Worm (Caenorhabditis elegans): ENCODE results near the gene srbc-5.

Gene srbc-5

DNA sequence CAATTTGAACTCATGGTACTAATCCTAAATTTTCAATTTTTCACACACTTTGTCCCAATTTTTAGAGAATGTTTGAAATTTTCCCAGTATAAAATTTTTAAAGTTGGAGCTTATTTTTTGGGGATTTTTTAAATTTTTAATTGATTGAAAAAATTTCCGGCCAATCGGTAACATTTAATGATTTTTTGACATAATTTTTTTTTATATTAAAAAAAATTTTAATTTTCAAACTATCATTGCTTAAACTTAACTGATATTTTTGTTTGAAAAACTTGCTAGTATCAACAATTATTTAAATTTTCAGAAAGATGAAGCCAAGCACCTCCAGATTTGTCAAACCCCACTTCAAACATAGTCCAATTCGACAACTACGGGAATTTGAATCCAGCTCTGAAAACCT, 2.9 kb upstream of the srbc-5 start, which contains the start of gene T28A11.22:
Gene T28A11.22, plus strand, starts transcription at position 301 of the 400 bp plus-strand sequence.
- TF ChIP-seq dao-5 (tag; optimal IDR thresholded peaks at IDR 0.05) (no peak), him-1 (tag; optimal IDR thresholded peaks at IDR 0.05) (no peak), W03F9.2 (tag; optimal IDR thresholded peaks at IDR 0.05) (no peak)

- no peak for TF ChIP-seq W03F9.2 (tag; optimal IDR thresholded peaks at IDR 0.05)
- TF ChIP-seq dao-5 (tag; optimal IDR thresholded peaks at IDR 0.05): no peak
- no peak for TF ChIP-seq him-1 (tag; optimal IDR thresholded peaks at IDR 0.05)
These were observed 980 bp upstream of the srbc-5 start, which contains the start of gene T28A11.16 for ce11 chrV:3259168-3259622. TSS of gene T28A11.16 (minus strand) at chrV:3259218.

DNA sequence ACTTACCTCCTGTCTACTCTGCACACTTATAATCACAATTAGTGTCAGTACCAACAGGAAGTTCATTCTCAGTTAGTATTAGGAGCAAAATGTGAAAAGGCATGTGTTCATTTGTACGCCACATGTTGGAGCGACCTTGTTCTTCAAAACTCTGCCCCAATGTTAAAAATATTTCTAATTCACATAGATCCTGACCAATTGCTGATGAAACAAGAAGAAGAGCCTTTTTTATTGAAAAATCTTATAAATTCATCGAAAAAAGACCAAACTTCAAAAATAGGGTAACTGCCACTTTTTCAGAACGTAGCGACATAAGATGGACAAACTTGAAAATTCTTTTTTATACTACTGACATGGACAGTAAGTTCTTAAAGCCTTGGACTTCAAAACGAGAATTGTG, 6.0 kb downstream of the srbc-5 start, which contains the start of gene T28A11.17:
Gene T28A11.17, minus strand, starts transcription at position 101 of the 400 bp plus-strand sequence.
- TF ChIP-seq dao-5 (tag; optimal IDR thresholded peaks at IDR 0.05) (no peak), him-1 (tag; optimal IDR thresholded peaks at IDR 0.05) (no peak), W03F9.2 (tag; optimal IDR thresholded peaks at IDR 0.05) (no peak)

- no peak for TF ChIP-seq W03F9.2 (tag; optimal IDR thresholded peaks at IDR 0.05)
- no peak for TF ChIP-seq him-1 (tag; optimal IDR thresholded peaks at IDR 0.05)
These were observed 7.8 kb downstream of the srbc-5 start, which contains the start of gene T28A11.18 for ce11 chrV:3267950-3268349. TSS of gene T28A11.18 (minus strand) at chrV:3268050.

- no peak for TF ChIP-seq W03F9.2 (tag; optimal IDR thresholded peaks at IDR 0.05)
These were observed 9.2 kb downstream of the srbc-5 start, which contains the start of gene T28A11.19 for ce11 chrV:3269407-3269806. TSS of gene T28A11.19 (minus strand) at chrV:3269514.

ce11 chrV:3273156-3273555, 13.0 kb downstream of the srbc-5 start, which contains the start of gene T28A11.20:
TSS of gene T28A11.20 (minus strand) at chrV:3273256.
- no peak for TF ChIP-seq dao-5 (tag; optimal IDR thresholded peaks at IDR 0.05)
- TF ChIP-seq W03F9.2 (tag; optimal IDR thresholded peaks at IDR 0.05): no peak
- no peak for TF ChIP-seq him-1 (tag; optimal IDR thresholded peaks at IDR 0.05)

DNA sequence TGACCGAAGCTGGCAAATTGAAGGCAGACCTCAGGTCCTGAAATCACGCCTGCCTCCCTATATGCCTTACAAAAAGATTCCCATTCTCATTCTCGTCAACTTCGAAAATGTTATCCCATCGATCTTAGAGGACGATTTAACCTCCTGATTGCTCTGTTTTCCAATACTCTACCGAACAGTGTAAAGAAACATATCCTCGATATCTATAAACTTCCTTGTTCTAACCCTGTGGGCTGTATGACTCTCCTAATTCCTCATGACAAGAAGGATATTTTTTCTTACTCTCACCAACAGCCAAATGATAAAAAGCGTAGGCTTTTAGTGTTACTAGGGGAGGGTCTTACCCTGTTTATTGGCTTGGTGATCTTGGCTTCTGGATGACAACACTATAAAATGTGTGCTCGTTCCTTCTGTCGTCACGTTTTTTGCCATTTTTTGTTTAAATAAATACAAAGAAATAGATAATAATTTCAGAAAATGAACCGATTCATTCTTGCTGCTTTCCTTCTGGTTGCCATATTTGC, 13.5 kb downstream of the srbc-5 start, which contains the start of gene T28A11.4:
Gene T28A11.4, plus strand, starts transcription at position 474 of the 524 bp plus-strand sequence.
- TF ChIP-seq him-1 (tag; optimal IDR thresholded peaks at IDR 0.05): no peak

ce11 chrV:3275033-3275432, 14.9 kb downstream of the srbc-5 start, which contains the start of gene T28A11.3:
TSS of gene T28A11.3 (plus strand) at chrV:3275333.
- TF ChIP-seq him-1 (tag; optimal IDR thresholded peaks at IDR 0.05) (no peak), W03F9.2 (tag; optimal IDR thresholded peaks at IDR 0.05) (no peak), dao-5 (tag; optimal IDR thresholded peaks at IDR 0.05) (no peak)

DNA sequence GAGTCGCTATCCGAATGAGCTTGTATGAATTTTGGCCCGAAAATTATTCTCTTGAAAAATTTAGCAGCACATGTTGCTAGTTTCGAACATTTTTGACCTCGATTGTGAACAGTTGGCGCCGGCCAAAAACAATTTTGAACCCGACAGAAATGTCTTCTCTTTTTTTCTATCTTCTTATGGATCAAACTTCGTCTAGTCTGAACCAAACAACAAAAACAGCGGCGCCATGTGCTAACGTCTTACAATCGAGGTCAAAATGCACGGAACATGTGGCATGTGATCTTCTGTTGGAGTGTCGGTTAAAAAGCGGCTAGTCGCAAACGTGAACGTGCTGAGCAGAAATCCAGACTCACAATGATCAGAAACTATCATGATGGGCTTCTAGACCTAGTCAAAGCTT, 16.0 kb downstream of the srbc-5 start:
- no peak for TF ChIP-seq dao-5 (tag; optimal IDR thresholded peaks at IDR 0.05)
- TF ChIP-seq him-1 (tag; optimal IDR thresholded peaks at IDR 0.05): no peak
- TF ChIP-seq W03F9.2 (tag; optimal IDR thresholded peaks at IDR 0.05): no peak

DNA sequence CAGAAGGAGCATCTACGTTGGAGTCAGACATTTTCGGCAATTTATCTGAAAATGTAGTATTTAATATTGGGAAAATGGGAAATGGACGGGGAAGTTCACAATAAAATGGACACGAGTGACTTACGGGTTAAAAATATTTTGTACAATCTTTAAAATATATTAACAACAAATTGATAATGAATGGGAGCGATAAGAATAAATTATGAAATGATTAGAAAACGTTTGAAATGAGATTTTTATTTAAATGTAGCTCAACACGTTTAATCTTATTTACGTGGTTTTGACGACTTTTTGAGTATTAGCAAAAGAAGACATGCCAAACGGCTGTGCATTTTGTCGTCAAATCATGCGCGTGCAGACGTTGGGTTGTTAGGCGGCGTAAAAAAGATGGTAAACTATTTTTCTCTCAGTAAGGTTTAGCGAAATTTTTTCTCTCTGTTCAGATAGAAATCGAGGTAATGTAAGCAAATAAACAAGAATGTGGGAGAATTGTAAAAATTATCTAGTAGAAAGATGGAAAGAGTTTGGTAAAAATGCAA, 18.0 kb downstream of the srbc-5 start, which contains the start of gene fbxa-64:
Gene fbxa-64, minus strand, starts transcription at position 51 of the 539 bp plus-strand sequence.
- no peak for TF ChIP-seq W03F9.2 (tag; optimal IDR thresholded peaks at IDR 0.05)
- TF ChIP-seq him-1 (tag; optimal IDR thresholded peaks at IDR 0.05): no peak
- TF ChIP-seq dao-5 (tag; optimal IDR thresholded peaks at IDR 0.05): no peak

DNA sequence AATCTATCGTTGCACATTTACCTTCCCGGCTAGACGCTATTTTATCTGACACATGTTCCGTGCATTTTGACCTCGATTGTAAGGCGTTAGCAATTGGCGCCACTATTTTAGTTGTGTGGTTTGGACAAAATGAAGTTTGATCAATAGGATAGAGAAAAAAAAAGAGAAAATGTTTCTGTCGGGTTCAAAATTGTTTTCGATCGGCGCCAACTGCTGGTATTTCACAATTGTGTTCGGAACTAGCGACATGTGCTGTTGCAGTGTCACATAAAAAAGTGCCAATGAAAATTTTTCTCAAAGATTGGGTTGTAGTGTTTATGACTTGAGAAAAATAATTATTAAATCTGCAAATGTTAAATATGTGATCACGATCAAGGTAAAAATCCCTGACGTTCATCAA, 19.0 kb downstream of the srbc-5 start:
- TF ChIP-seq W03F9.2 (tag; optimal IDR thresholded peaks at IDR 0.05) (no peak), him-1 (tag; optimal IDR thresholded peaks at IDR 0.05) (no peak), dao-5 (tag; optimal IDR thresholded peaks at IDR 0.05) (no peak)

- TF ChIP-seq W03F9.2 (tag; optimal IDR thresholded peaks at IDR 0.05) (no peak), dao-5 (tag; optimal IDR thresholded peaks at IDR 0.05) (no peak), him-1 (tag; optimal IDR thresholded peaks at IDR 0.05) (no peak)
These were observed 19.8 kb downstream of the srbc-5 start, which contains the start of gene T28A11.2 for ce11 chrV:3280009-3280408. TSS of gene T28A11.2 (plus strand) at chrV:3280379.

DNA sequence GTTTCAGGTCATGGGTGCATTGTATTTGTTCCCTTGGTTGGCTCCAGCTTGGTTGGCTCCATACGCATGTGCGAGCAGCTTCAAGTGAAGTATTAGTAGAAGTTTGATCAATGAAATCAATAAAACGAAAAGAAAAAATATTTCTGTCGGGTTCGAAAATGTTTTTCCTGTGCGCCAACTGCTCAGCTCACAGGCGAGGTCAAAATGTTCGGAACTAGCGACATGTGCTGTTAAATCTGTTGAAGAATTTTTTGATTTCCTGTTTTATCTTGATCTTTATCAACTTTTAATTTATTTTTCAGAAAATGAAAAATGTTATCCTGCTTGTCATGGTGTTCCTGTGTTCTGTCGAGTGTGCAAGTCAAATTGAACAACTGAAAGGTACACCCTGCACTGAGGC, 21.3 kb downstream of the srbc-5 start, which contains the start of gene T28A11.25:
Gene T28A11.25, plus strand, starts transcription at position 301 of the 400 bp plus-strand sequence.
- TF ChIP-seq W03F9.2 (tag; optimal IDR thresholded peaks at IDR 0.05): no peak

DNA sequence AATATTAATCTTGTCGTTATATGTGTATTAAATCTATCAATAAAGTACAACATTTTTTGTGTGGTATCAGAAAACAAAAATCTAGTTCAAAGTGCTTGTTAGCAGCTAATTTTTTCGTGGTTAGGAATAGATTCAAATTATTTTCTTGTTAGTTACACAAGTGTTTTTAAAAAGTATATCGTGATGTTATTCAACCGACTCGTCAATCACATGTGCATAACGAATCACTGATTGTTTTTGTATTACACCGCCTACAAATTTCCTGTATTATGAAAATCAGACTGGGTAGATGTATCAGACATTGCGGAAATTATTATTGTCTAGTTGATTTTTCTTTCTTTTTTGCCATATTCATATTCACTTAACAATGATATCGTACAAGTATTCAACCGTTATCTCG, 22.8 kb downstream of the srbc-5 start, which contains the start of gene str-64:
Gene str-64, plus strand, starts transcription at position 301 of the 400 bp plus-strand sequence.
- TF ChIP-seq him-1 (tag; optimal IDR thresholded peaks at IDR 0.05): no peak
- no peak for TF ChIP-seq W03F9.2 (tag; optimal IDR thresholded peaks at IDR 0.05)
- no peak for TF ChIP-seq dao-5 (tag; optimal IDR thresholded peaks at IDR 0.05)
